Worm (Caenorhabditis elegans): ENCODE results near the gene F56C9.8.
"Not testable (repeated sequence)": the region's sequence is repeated elsewhere in the genome, so short reads cannot be mapped to it uniquely, and the experiment has no call there.

DNA sequence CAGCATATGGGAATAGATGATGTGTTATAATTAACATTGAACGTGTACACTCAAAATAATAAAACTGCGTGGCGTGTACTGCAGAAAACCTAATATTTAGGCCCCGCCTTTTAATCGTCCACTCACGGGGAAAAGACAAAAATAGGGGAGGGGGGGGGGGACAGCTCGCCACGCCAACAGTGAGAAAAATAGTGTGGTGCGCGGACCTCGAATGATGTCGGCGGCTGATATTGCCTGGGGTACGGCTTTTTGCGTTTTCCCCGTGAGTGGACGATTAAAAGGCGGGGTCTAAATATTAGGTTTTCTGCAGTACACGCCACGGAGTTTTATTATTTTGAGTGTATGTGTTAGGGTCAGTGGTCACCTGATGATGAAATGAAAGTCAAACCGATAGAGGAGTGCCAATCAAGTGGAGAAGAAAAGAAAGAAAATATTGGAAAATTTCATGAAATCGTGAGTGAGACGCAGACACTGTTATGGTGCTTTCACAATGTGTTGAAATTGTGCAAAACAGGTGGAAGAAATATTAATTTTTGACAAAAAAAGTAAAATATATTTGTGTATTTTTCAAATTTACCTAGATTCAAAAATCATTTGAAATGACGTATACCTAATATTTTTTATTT lies 14.7 kb upstream of the F56C9.8 start:
- TF ChIP-seq lsy-2 (tag; optimal IDR thresholded peaks at IDR 0.05); nhr-11 (tag; optimal IDR thresholded peaks at IDR 0.05); fkh-10 (GFP tag; optimal IDR thresholded peaks at IDR 0.05); lin-29 (GFP tag; IDR thresholded peaks at IDR 0.05): not testable (repeated sequence)
